Fruit fly (Drosophila melanogaster): ENCODE measurements around the gene emei.

Gene emei

DNA sequence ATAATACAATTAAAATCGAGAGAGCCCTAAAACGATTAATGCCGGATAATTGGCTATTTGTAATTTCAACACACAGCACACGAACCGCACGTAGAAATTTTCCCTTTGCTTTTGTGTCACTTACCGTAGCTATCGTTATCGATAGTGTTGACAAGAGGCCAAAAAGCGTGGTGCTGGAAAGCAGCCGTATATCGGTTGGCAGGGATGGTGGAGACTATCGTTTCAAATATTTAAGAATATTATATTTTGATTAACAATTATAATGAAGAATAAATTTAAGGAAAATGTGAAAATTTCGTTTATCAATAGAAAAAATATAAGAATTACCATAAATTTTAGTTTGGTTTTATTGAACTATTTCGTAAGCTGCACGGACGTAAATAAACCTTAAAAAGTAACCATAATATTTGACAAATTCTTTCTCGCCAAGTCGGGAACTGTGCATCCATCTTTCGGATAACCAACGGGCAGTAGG lies 16.4 kb upstream of the emei start, which contains the start of gene JIL-1 (continued):
- no peak for TF ChIP-seq hkb (optimal IDR thresholded peaks at IDR 0.05)
- peak; percentile 26; the same call in 1 of the 2 replicates for TF ChIP-seq hkb (GFP tag; IDR thresholded peaks at IDR 0.05)
- TF ChIP-seq ase (GFP tag; IDR thresholded peaks at IDR 0.05) = peak; percentile 76
- peak; percentile 85 for TF ChIP-seq Dll (GFP tag; IDR thresholded peaks at IDR 0.05; ENCODE audit: partially characterized antibody)
- TF ChIP-seq CG17186 (GFP tag; optimal IDR thresholded peaks at IDR 0.05) = no peak
- TF ChIP-seq CG14965 (GFP tag; optimal IDR thresholded peaks at IDR 0.05; ENCODE audit: borderline replicate concordance) = no peak
- peak in 1 of 3 experiments; percentile 43 for TF ChIP-seq Stat92E (GFP tag; optimal IDR thresholded peaks at IDR 0.05)
- no peak for TF ChIP-seq CG1647 (GFP tag; optimal IDR thresholded peaks at IDR 0.05)
- TF ChIP-seq CG6791 (GFP tag; IDR thresholded peaks at IDR 0.05; ENCODE audit: partially characterized antibody) = peak; percentile 91
- no peak for TF ChIP-seq Usf (GFP tag; optimal IDR thresholded peaks at IDR 0.05)
- TF ChIP-seq Dp (GFP tag; optimal IDR thresholded peaks at IDR 0.05) = peak; percentile 22
- TF ChIP-seq CG2120 (GFP tag; optimal IDR thresholded peaks at IDR 0.05) = peak; percentile 85
- peak; percentile 94 for TF ChIP-seq Rfx (GFP tag; IDR thresholded peaks at IDR 0.05)
- peak; percentile 79 for TF ChIP-seq mld (GFP tag; IDR thresholded peaks at IDR 0.05; ENCODE audit: partially characterized antibody)
- TF ChIP-seq psq (GFP tag; optimal IDR thresholded peaks at IDR 0.05) = peak; percentile 88
- TF ChIP-seq CTCF (GFP tag; optimal IDR thresholded peaks at IDR 0.05) = no peak
- TF ChIP-seq slbo (GFP tag; IDR thresholded peaks at IDR 0.05) = peak; percentile 93
- no peak for TF ChIP-seq CG12219 (GFP tag; optimal IDR thresholded peaks at IDR 0.05)
- TF ChIP-seq CG2202 (tag; optimal IDR thresholded peaks at IDR 0.05) = peak; percentile 34
- peak; percentile 61 for TF ChIP-seq tin (GFP tag; optimal IDR thresholded peaks at IDR 0.05)
- peak; percentile 66 for TF ChIP-seq grau (tag; optimal IDR thresholded peaks at IDR 0.05)
- TF ChIP-seq vvl (GFP tag; IDR thresholded peaks at IDR 0.05) = peak; percentile 87
- peak; percentile 19 for TF ChIP-seq repo (GFP tag; optimal IDR thresholded peaks at IDR 0.05)
- TF ChIP-seq CG10267 (tag; optimal IDR thresholded peaks at IDR 0.05) = peak; percentile 96
- TF ChIP-seq CG6765 (GFP tag; optimal IDR thresholded peaks at IDR 0.05) = peak; percentile 46
- peak; percentile 87 for TF ChIP-seq knrl (GFP tag; IDR thresholded peaks at IDR 0.05; ENCODE audit: partially characterized antibody)
- peak; percentile 59 for TF ChIP-seq CG8290 (GFP tag; optimal IDR thresholded peaks at IDR 0.05)
- TF ChIP-seq CG8290 (tag; optimal IDR thresholded peaks at IDR 0.05) = peak; percentile 9 to 74
- TF ChIP-seq CG11085 (GFP tag; IDR thresholded peaks at IDR 0.05) = peak; percentile 76
- peak; percentile 19 for TF ChIP-seq CG17912 (GFP tag; optimal IDR thresholded peaks at IDR 0.05)
- peak; percentile 58 for TF ChIP-seq CG14710 (tag; optimal IDR thresholded peaks at IDR 0.05)
- no peak for TF ChIP-seq sens-2 (GFP tag; IDR thresholded peaks at IDR 0.05)
- TF ChIP-seq Nf-YC (tag; optimal IDR thresholded peaks at IDR 0.05) = peak; percentile 65
- TF ChIP-seq CG12744 (GFP tag; optimal IDR thresholded peaks at IDR 0.05) = no peak
- peak; percentile 4 for TF ChIP-seq CG1792 (GFP tag; optimal IDR thresholded peaks at IDR 0.05)
- no peak for TF ChIP-seq CG6813 (GFP tag; optimal IDR thresholded peaks at IDR 0.05)
- no peak for TF ChIP-seq shn (GFP tag; optimal IDR thresholded peaks at IDR 0.05)
- TF ChIP-seq HLH54F (GFP tag; optimal IDR thresholded peaks at IDR 0.05) = peak; percentile 69
- peak; percentile 86 for TF ChIP-seq CG14860 (GFP tag; IDR thresholded peaks at IDR 0.05; ENCODE audit: partially characterized antibody)
- TF ChIP-seq Hr78 (GFP tag; optimal IDR thresholded peaks at IDR 0.05) = no peak
- no peak for TF ChIP-seq usp (GFP tag; optimal IDR thresholded peaks at IDR 0.05)
- peak; percentile 82 for TF ChIP-seq HLH4C (GFP tag; IDR thresholded peaks at IDR 0.05; ENCODE audit: partially characterized antibody)
- no peak for TF ChIP-seq Poxn (GFP tag; IDR thresholded peaks at IDR 0.05)
- no peak for TF ChIP-seq Lim3 (GFP tag; IDR thresholded peaks at IDR 0.05)
- TF ChIP-seq ewg (GFP tag; optimal IDR thresholded peaks at IDR 0.05) = peak; percentile 6
- peak; percentile 48 for TF ChIP-seq Dip3 (GFP tag; optimal IDR thresholded peaks at IDR 0.05)
- peak; percentile 42 for TF ChIP-seq Sox102F (GFP tag; optimal IDR thresholded peaks at IDR 0.05)
- peak; percentile 72 for TF ChIP-seq CG18599 (GFP tag; optimal IDR thresholded peaks at IDR 0.05)
- TF ChIP-seq ken (GFP tag; IDR thresholded peaks at IDR 0.05) = peak; percentile 81
- TF ChIP-seq Meics (GFP tag; optimal IDR thresholded peaks at IDR 0.05) = peak; percentile 69
- no peak for TF ChIP-seq Spps (tag; optimal IDR thresholded peaks at IDR 0.05)
